Worm (Caenorhabditis elegans) whole organism, L4 larva: ENCODE results near the gene F46C3.7.
A peak's percentile ranks its signal among the peaks of the same experiment; 100 is the strongest.

Experiments
- F10B5.3 ChIP-seq: sonication (generic microtip); optimal IDR thresholded peaks from 2 replicates; lab custom pipeline; 2016; ENCODE audit warnings: mild to moderate bottlenecking, missing genetic modification characterization, missing compliant biosample characterization
- F26F4.8 ChIP-seq: fragments of 200-800 bp; sonication (Bioruptor generic); conservative IDR thresholded peaks from 2 replicates; pipeline ENCODE4 v1.3.6; 2022; ENCODE audit warnings: missing genetic modification characterization, missing compliant biosample characterization
- F44E2.7 ChIP-seq: fragments of 200-800 bp; sonication (Bioruptor generic); IDR thresholded peaks from 2 replicates; pipeline ENCODE4 v2.1.2; 2022; ENCODE audit warnings: missing genetic modification characterization, missing compliant biosample characterization
- F49E8.2 ChIP-seq: sonication (generic microtip); optimal IDR thresholded peaks from 2 replicates; lab custom pipeline; 2016; ENCODE audit warnings: missing compliant biosample characterization, mild to moderate bottlenecking, missing genetic modification characterization, borderline replicate concordance
- R02D3.7 ChIP-seq: fragments of 150-350 bp; sonication (generic microtip); optimal IDR thresholded peaks from 3 replicates; lab custom pipeline; 2014; ENCODE audit warnings: missing biosample characterization, missing genetic modification characterization
- Y5F2A.4 ChIP-seq: fragments of 200-800 bp; sonication (Bioruptor generic); optimal IDR thresholded peaks from 2 replicates; lab custom pipeline; 2018; ENCODE audit warnings: mild to moderate bottlenecking, missing genetic modification characterization, missing compliant biosample characterization
- ZK546.5 ChIP-seq, 2 experiments: sonication (generic microtip); optimal IDR thresholded peaks; 2 replicates each; lab custom pipeline; 2017; ENCODE audit warnings: missing biosample characterization in 2 of 2, missing genetic modification characterization in 2 of 2
- aly-2 ChIP-seq: sonication (generic microtip); optimal IDR thresholded peaks from 2 replicates; lab custom pipeline; 2018; ENCODE audit warnings: missing biosample characterization, missing genetic modification characterization
- ceh-20 ChIP-seq: fragments of 200-800 bp; sonication (Bioruptor generic); IDR thresholded peaks from 2 replicates; pipeline ENCODE4 v1.3.6; 2022; ENCODE audit warnings: missing genetic modification reagents, missing genetic modification characterization, missing compliant biosample characterization
- ceh-32 ChIP-seq: sonication (generic microtip); optimal IDR thresholded peaks from 2 replicates; lab custom pipeline; 2016; ENCODE audit warnings: mild to moderate bottlenecking, missing genetic modification characterization, missing compliant biosample characterization; ENCODE audit not compliant: poor library complexity
- ces-1 ChIP-seq: fragments of 150-350 bp; sonication (generic microtip); optimal IDR thresholded peaks from 4 replicates; lab custom pipeline; 2014; ENCODE audit warnings: missing biosample characterization, missing genetic modification reagents, missing genetic modification characterization
- ctbp-1 ChIP-seq: fragments of 200-800 bp; sonication (Bioruptor generic); IDR thresholded peaks from 2 replicates; pipeline ENCODE4 v1.3.6; 2022; ENCODE audit warnings: missing genetic modification reagents, missing genetic modification characterization, missing compliant biosample characterization
- daf-8 ChIP-seq: fragments of 200-800 bp; sonication (Bioruptor generic); IDR thresholded peaks from 2 replicates; pipeline ENCODE4 v1.3.6; 2022; ENCODE audit warnings: missing genetic modification characterization, missing compliant biosample characterization
- dmd-8 ChIP-seq: fragments of 200-800 bp; sonication (Bioruptor generic); IDR thresholded peaks from 2 replicates; pipeline ENCODE4 v1.3.6; 2022; ENCODE audit warnings: missing genetic modification characterization, missing compliant biosample characterization
- dmd-9 ChIP-seq: fragments of 200-800 bp; sonication (Bioruptor generic); IDR thresholded peaks from 2 replicates; pipeline ENCODE4 v1.3.6; 2022; ENCODE audit warnings: missing genetic modification reagents, missing genetic modification characterization, missing compliant biosample characterization
- fos-1 ChIP-seq: fragments of 150-350 bp; optimal IDR thresholded peaks from 2 replicates; lab custom pipeline; 2014; ENCODE audit warnings: missing biosample characterization, missing genetic modification characterization
- gei-8 ChIP-seq: fragments of 200-800 bp; sonication (Bioruptor generic); optimal IDR thresholded peaks from 2 replicates; lab custom pipeline; 2018; ENCODE audit warnings: mild to moderate bottlenecking, missing genetic modification characterization, missing compliant biosample characterization
- hif-1 ChIP-seq, 2 experiments: sonication (generic microtip); optimal IDR thresholded peaks; 2 replicates each; lab custom pipeline; 2016 to 2017; ENCODE audit warnings: missing compliant biosample characterization in 2 of 2, missing genetic modification characterization in 2 of 2, missing genetic modification reagents in 2 of 2, missing genotype in 2 of 2, mild to moderate bottlenecking in 1 of 2
- hlh-11 ChIP-seq: fragments of 200-800 bp; sonication (Bioruptor generic); optimal IDR thresholded peaks from 2 replicates; lab custom pipeline; 2018; ENCODE audit warnings: mild to moderate bottlenecking, missing genetic modification characterization, missing compliant biosample characterization
- hlh-30 ChIP-seq: sonication (generic microtip); optimal IDR thresholded peaks from 2 replicates; lab custom pipeline; 2017; ENCODE audit warnings: antibody characterized with exemption, mild to moderate bottlenecking, missing genetic modification characterization, missing compliant biosample characterization; ENCODE audit not compliant: insufficient read depth
- hmg-1.1 ChIP-seq: fragments of 200-800 bp; sonication (Bioruptor generic); IDR thresholded peaks from 2 replicates; pipeline ENCODE4 v1.3.6; 2022; ENCODE audit warnings: missing genetic modification reagents, missing genetic modification characterization, missing compliant biosample characterization
- lin-1 ChIP-seq: fragments of 200-800 bp; sonication (Bioruptor generic); IDR thresholded peaks from 2 replicates; pipeline ENCODE4 v1.3.6; 2022; ENCODE audit warnings: missing genetic modification reagents, missing genetic modification characterization, missing compliant biosample characterization
- lin-29 ChIP-seq: fragments of 200-800 bp; sonication (Bioruptor generic); IDR thresholded peaks from 2 replicates; pipeline ENCODE4 v1.3.6; 2022; ENCODE audit warnings: missing genetic modification reagents, missing genetic modification characterization, missing compliant biosample characterization
- lin-38 ChIP-seq: fragments of 200-800 bp; sonication (Bioruptor generic); IDR thresholded peaks from 2 replicates; pipeline ENCODE4 v1.3.6; 2022; ENCODE audit warnings: missing genetic modification reagents, missing genetic modification characterization, missing compliant biosample characterization
- lir-3 ChIP-seq: sonication (generic microtip); optimal IDR thresholded peaks from 2 replicates; lab custom pipeline; 2016; ENCODE audit warnings: mild to moderate bottlenecking, missing genetic modification characterization, missing compliant biosample characterization
- lsy-2 ChIP-seq, 2 experiments: fragments of 150-350 bp in 1 of 2; sonication (generic microtip) in 1 of 2; optimal IDR thresholded peaks; 2 replicates each; lab custom pipeline; 2014 to 2017; ENCODE audit warnings: missing biosample characterization in 2 of 2, missing genetic modification characterization in 2 of 2
- madf-9 ChIP-seq: fragments of 200-800 bp; sonication (Bioruptor generic); conservative IDR thresholded peaks from 2 replicates; pipeline ENCODE4 v1.3.6; 2022; ENCODE audit warnings: missing genetic modification reagents, missing genetic modification characterization, missing compliant biosample characterization
- mdl-1 ChIP-seq, 2 experiments: fragments of 150-350 bp in 1 of 2; sonication (generic microtip) in 1 of 2; optimal IDR thresholded peaks; 2 replicates each; lab custom pipeline; 2014 to 2017; ENCODE audit warnings: missing biosample characterization in 2 of 2, missing genetic modification characterization in 2 of 2
- mdt-29 ChIP-seq: fragments of 200-800 bp; sonication (Bioruptor generic); IDR thresholded peaks from 2 replicates; pipeline ENCODE4 v1.3.6; 2022; ENCODE audit warnings: missing genetic modification reagents, missing genetic modification characterization, missing compliant biosample characterization
- mep-1 ChIP-seq: fragments of 150-350 bp; sonication (generic microtip); optimal IDR thresholded peaks from 3 replicates; lab custom pipeline; 2014; ENCODE audit warnings: missing biosample characterization, missing genetic modification characterization
- mes-2 ChIP-seq: sonication (generic microtip); optimal IDR thresholded peaks from 2 replicates; lab custom pipeline; 2016; ENCODE audit warnings: missing genotype, mild to moderate bottlenecking, missing genetic modification characterization, missing compliant biosample characterization; ENCODE audit not compliant: poor library complexity, severe bottlenecking
- mxl-2 ChIP-seq: fragments of 200-800 bp; sonication (Bioruptor generic); conservative IDR thresholded peaks from 2 replicates; pipeline ENCODE4 v1.3.6; 2022; ENCODE audit warnings: missing genetic modification reagents, missing genetic modification characterization, missing compliant biosample characterization
- mxl-3 ChIP-seq: fragments of 200-800 bp; sonication (Bioruptor generic); optimal IDR thresholded peaks from 2 replicates; lab custom pipeline; 2018; ENCODE audit warnings: mild to moderate bottlenecking, missing genetic modification characterization, missing compliant biosample characterization
- nhr-102 ChIP-seq: sonication (generic microtip); optimal IDR thresholded peaks from 2 replicates; lab custom pipeline; 2016; ENCODE audit warnings: mild to moderate bottlenecking, missing genetic modification characterization, moderate library complexity, missing compliant biosample characterization
- nhr-11 ChIP-seq: fragments of 150-350 bp; optimal IDR thresholded peaks from 2 replicates; lab custom pipeline; 2014; ENCODE audit warnings: missing biosample characterization, missing genetic modification characterization
- nhr-28 ChIP-seq: fragments of 150-350 bp; optimal IDR thresholded peaks from 2 replicates; lab custom pipeline; 2014; ENCODE audit warnings: missing biosample characterization, missing genetic modification characterization
- nhr-48 ChIP-seq: sonication (generic microtip); optimal IDR thresholded peaks from 2 replicates; lab custom pipeline; 2016; ENCODE audit warnings: mild to moderate bottlenecking, missing genetic modification characterization, missing compliant biosample characterization
- nhr-77 ChIP-seq: fragments of 150-350 bp; optimal IDR thresholded peaks from 2 replicates; lab custom pipeline; 2014; ENCODE audit warnings: missing biosample characterization, missing genetic modification characterization
- pha-4 ChIP-seq, 2 experiments: fragments of 150-350 bp in 1 of 2; fragments of 200-800 bp in 1 of 2; sonication (Bioruptor generic) in 1 of 2; IDR thresholded peaks in 1 of 2; optimal IDR thresholded peaks in 1 of 2; 2 replicates each; pipeline versions ENCODE4 v1.3.6 to Lab custom; 2014 to 2022; ENCODE audit warnings: missing genetic modification characterization in 2 of 2, missing genetic modification reagents in 2 of 2, missing biosample characterization in 1 of 2, missing compliant biosample characterization in 1 of 2
- sdz-12 ChIP-seq: fragments of 200-800 bp; sonication (Bioruptor generic); optimal IDR thresholded peaks from 2 replicates; lab custom pipeline; 2018; ENCODE audit warnings: mild to moderate bottlenecking, missing genetic modification characterization, missing compliant biosample characterization
- snpc-1.2 ChIP-seq: fragments of 200-800 bp; sonication (Bioruptor generic); IDR thresholded peaks from 2 replicates; pipeline ENCODE4 v1.3.6; 2022; ENCODE audit warnings: missing genetic modification reagents, missing genetic modification characterization, missing compliant biosample characterization
- snpc-4 ChIP-seq: fragments of 150-350 bp; optimal IDR thresholded peaks from 2 replicates; lab custom pipeline; 2014; ENCODE audit warnings: missing biosample characterization, missing genetic modification characterization
- spr-3 ChIP-seq: fragments of 200-800 bp; sonication (Bioruptor generic); optimal IDR thresholded peaks from 2 replicates; lab custom pipeline; 2018; ENCODE audit warnings: mild to moderate bottlenecking, missing genetic modification characterization, missing compliant biosample characterization
- tag-97 ChIP-seq: fragments of 200-800 bp; sonication (Bioruptor generic); IDR thresholded peaks from 2 replicates; pipeline ENCODE4 v1.3.6; 2022; ENCODE audit warnings: missing genetic modification characterization, missing compliant biosample characterization
- vab-7 ChIP-seq: fragments of 200-800 bp; sonication (Bioruptor generic); IDR thresholded peaks from 2 replicates; pipeline ENCODE4 v1.3.6; 2022; ENCODE audit warnings: missing genetic modification reagents, missing genetic modification characterization, missing compliant biosample characterization
- zag-1 ChIP-seq: fragments of 150-350 bp; optimal IDR thresholded peaks from 2 replicates; lab custom pipeline; 2014; ENCODE audit warnings: missing biosample characterization, missing genetic modification characterization
- zfp-2 ChIP-seq: sonication (generic microtip); optimal IDR thresholded peaks from 2 replicates; lab custom pipeline; 2016; ENCODE audit warnings: mild to moderate bottlenecking, missing genetic modification characterization, missing compliant biosample characterization
- zfp-3 ChIP-seq: fragments of 200-800 bp; sonication (Bioruptor generic); conservative IDR thresholded peaks from 2 replicates; pipeline ENCODE4 v1.3.6; 2022; ENCODE audit warnings: missing genetic modification reagents, missing genetic modification characterization, missing compliant biosample characterization
- ztf-11 ChIP-seq: fragments of 150-350 bp; optimal IDR thresholded peaks from 2 replicates; lab custom pipeline; 2014; ENCODE audit warnings: missing biosample characterization, missing genetic modification characterization
- ztf-7 ChIP-seq: fragments of 150-350 bp; optimal IDR thresholded peaks from 2 replicates; lab custom pipeline; 2014; ENCODE audit warnings: missing biosample characterization, missing genetic modification characterization

Gene F46C3.7

ce11 chrX:11409457-11409856 lies 30.4 kb upstream of the F46C3.7 start:
- peak; percentile 47 for TF ChIP-seq nhr-11 (tag; lab: Kevin White, UChicago)
- TF ChIP-seq F44E2.7 (GFP tag; lab: Robert Waterston, UW) = no peak
- TF ChIP-seq lin-29 = no peak
- TF ChIP-seq F26F4.8 (GFP tag; lab: Robert Waterston, UW) = no peak
- TF ChIP-seq snpc-1.2 = no peak
- no peak for TF ChIP-seq lin-1
- TF ChIP-seq tag-97 (GFP tag; lab: Robert Waterston, UW) = no peak
- no peak for TF ChIP-seq ctbp-1 (GFP tag; lab: Robert Waterston, UW)
- peak; percentile 28; the same call in 1 of the 2 replicates for TF ChIP-seq pha-4 (GFP tag; IDR thresholded peaks at IDR 0.05; lab: Robert Waterston, UW)
- TF ChIP-seq pha-4 (tag; optimal IDR thresholded peaks at IDR 0.05; lab: Kevin White, UChicago) = peak; percentile 50
- no peak for TF ChIP-seq mes-2 (tag; lab: Kevin White, UChicago)
- TF ChIP-seq mdl-1 (tag; optimal IDR thresholded peaks at IDR 0.05; lab: Kevin White, UChicago) = peak in 1 of 2 experiments; percentile 12
- TF ChIP-seq mep-1 = no peak
- peak; percentile 20 for TF ChIP-seq nhr-48 (tag; lab: Kevin White, UChicago)
- no peak for TF ChIP-seq ceh-32
- no peak for TF ChIP-seq ces-1 (GFP tag; lab: Kevin White, UChicago)
- no peak for TF ChIP-seq R02D3.7 (tag; lab: Kevin White, UChicago)
- TF ChIP-seq aly-2 (tag; lab: Kevin White, UChicago) = no peak
- no peak for TF ChIP-seq gei-8 (GFP tag; lab: Kevin White, UChicago)
- TF ChIP-seq ZK546.5 (tag; optimal IDR thresholded peaks at IDR 0.05; lab: Kevin White, UChicago) = no peak
- no peak for TF ChIP-seq ztf-11
- TF ChIP-seq mxl-2 (GFP tag; lab: Robert Waterston, UW) = no peak
- no peak for TF ChIP-seq dmd-9 (GFP tag; lab: Robert Waterston, UW)
- peak; percentile 8 for TF ChIP-seq mxl-3 (GFP tag; lab: Kevin White, UChicago)
- no peak for TF ChIP-seq madf-9 (GFP tag; lab: Robert Waterston, UW)
- TF ChIP-seq nhr-77 (tag; lab: Kevin White, UChicago) = peak; percentile 59
- peak; percentile 29 for TF ChIP-seq sdz-12 (GFP tag; lab: Kevin White, UChicago)
- peak; percentile 85 for TF ChIP-seq hlh-11 (tag; lab: Kevin White, UChicago)
- TF ChIP-seq zfp-3 (GFP tag; lab: Robert Waterston, UW) = no peak
- TF ChIP-seq nhr-28 (tag; lab: Kevin White, UChicago) = peak; percentile 14
- no peak for TF ChIP-seq zfp-2
- TF ChIP-seq snpc-4 = no peak
- TF ChIP-seq hlh-30 = peak; percentile 75
- no peak for TF ChIP-seq spr-3
- 0 out of 2 replicates have a peak, but pooled peaks have one; percentile 12 for TF ChIP-seq lin-38 (GFP tag; lab: Robert Waterston, UW)
- TF ChIP-seq ceh-20 (GFP tag; lab: Robert Waterston, UW) = peak; percentile 41; the same call in 1 of the 2 replicates
- peak; percentile 47; the same call in 1 of the 2 replicates for TF ChIP-seq mdt-29 (GFP tag; lab: Robert Waterston, UW)
- TF ChIP-seq hif-1 (tag; optimal IDR thresholded peaks at IDR 0.05; lab: Kevin White, UChicago) = peak in 1 of 2 experiments; percentile 42
- no peak for TF ChIP-seq daf-8
- no peak for TF ChIP-seq hmg-1.1 (GFP tag; lab: Robert Waterston, UW)
- peak; percentile 32 for TF ChIP-seq nhr-102
- TF ChIP-seq vab-7 = no peak
- no peak for TF ChIP-seq ztf-7 (tag; lab: Kevin White, UChicago)
- no peak for TF ChIP-seq zag-1 (tag; lab: Kevin White, UChicago)
- TF ChIP-seq F49E8.2 (tag; lab: Kevin White, UChicago) = no peak
- TF ChIP-seq lsy-2 (tag; optimal IDR thresholded peaks at IDR 0.05; lab: Kevin White, UChicago) = peak in 1 of 2 experiments; percentile 39
- no peak for TF ChIP-seq fos-1 (tag; lab: Kevin White, UChicago)
- no peak for TF ChIP-seq lir-3
- TF ChIP-seq F10B5.3 (tag; lab: Kevin White, UChicago) = no peak
- TF ChIP-seq dmd-8 (GFP tag; lab: Robert Waterston, UW) = no peak
- TF ChIP-seq Y5F2A.4 = no peak
